Fruit fly (Drosophila melanogaster) whole organism, wandering third instar larva: ENCODE measurements around the gene Ak1.

Source experiments
- Hr78 ChIP-seq: fragments of >200 bp; optimal IDR thresholded peaks from 2 replicates; lab custom pipeline; 2017; ENCODE audit warnings: missing biosample characterization, missing genetic modification characterization
- Myc ChIP-seq: fragments of >200 bp; optimal IDR thresholded peaks from 2 replicates; lab custom pipeline; 2017
- dmrt93B ChIP-seq: fragments of 200-800 bp; sonication (Bioruptor generic); optimal IDR thresholded peaks from 2 replicates; lab custom pipeline; 2018; ENCODE audit warnings: missing biosample characterization, mild to moderate bottlenecking, missing genetic modification characterization
- dsf ChIP-seq: sonication (Bioruptor generic); optimal IDR thresholded peaks from 2 replicates; lab custom pipeline; 2016; ENCODE audit warnings: missing biosample characterization, missing genetic modification characterization, borderline replicate concordance
- foxo ChIP-seq, 2 experiments: fragments of 200-800 bp; sonication (Bioruptor generic); optimal IDR thresholded peaks; 2 replicates in 1 of 2; 3 replicates in 1 of 2; lab custom pipeline; 2016 to 2017; ENCODE audit warnings: missing biosample characterization in 2 of 2, missing genetic modification characterization in 2 of 2
- fru ChIP-seq: fragments of 200-800 bp; sonication (Bioruptor generic); optimal IDR thresholded peaks from 3 replicates; lab custom pipeline; 2016; ENCODE audit warnings: missing biosample characterization, mild to moderate bottlenecking, missing genetic modification characterization
- lola ChIP-seq: fragments of >200 bp; optimal IDR thresholded peaks from 2 replicates; lab custom pipeline; 2017; ENCODE audit warnings: missing biosample characterization, missing genetic modification characterization
- usp ChIP-seq: fragments of >200 bp; optimal IDR thresholded peaks from 2 replicates; lab custom pipeline; 2017; ENCODE audit warnings: missing biosample characterization, missing genetic modification characterization

DNA sequence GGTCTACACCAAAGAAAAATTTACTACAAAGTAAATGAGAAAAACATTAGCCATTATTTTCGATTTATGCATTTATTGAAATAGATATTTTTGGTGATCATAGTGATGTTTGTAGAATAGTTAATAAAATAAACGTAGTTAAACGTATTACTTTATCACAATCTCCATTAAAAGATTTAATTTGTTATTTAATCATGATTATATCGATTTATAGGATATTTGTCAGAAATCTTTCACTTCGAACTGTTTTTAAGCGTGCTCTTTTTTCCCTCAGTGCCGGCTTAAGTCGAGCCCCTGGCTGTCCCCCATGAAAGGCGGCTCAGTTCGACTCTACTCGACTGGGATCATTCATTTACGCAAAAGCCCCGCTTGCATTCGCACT, 19.7 kb upstream of the Ak1 start:
- TF ChIP-seq usp (GFP tag; lab: Kevin White, UChicago) (no peak), fru (GFP tag; lab: Kevin White, UChicago) (no peak), dmrt93B (GFP tag; lab: Kevin White, UChicago) (no peak), foxo (GFP tag; optimal IDR thresholded peaks at IDR 0.05; lab: Kevin White, UChicago) (no peak), dsf (GFP tag; lab: Kevin White, UChicago) (no peak), Myc (lab: Kevin White, UChicago) (no peak), lola (no peak), Hr78 (GFP tag; lab: Kevin White, UChicago) (no peak)
